Worm (Caenorhabditis elegans): ENCODE measurements around the gene Y53G8B.2.

Gene Y53G8B.2

DNA sequence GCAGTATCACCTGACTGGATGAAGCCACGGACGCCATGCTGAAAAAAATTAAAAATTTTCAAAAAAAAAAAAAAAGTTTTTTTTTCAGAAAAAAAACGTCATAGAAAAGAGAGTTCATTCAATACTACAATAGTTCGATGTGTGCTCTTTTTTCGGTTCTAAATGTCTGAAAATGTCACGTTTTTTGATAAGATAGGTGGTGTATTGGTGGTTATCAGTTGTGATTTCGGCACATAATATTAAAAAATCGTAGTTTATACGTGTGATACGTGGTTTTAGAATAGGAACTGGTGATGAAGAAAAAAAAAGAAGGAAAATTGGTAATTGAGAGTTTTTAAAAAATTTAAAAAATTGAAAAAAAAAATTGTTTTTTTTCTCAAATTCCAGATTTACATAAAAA lies 13.2 kb upstream of the Y53G8B.2 start (continued):
- no peak for TF ChIP-seq mxl-2 (GFP tag; conservative IDR thresholded peaks at IDR 0.05)
- TF ChIP-seq sdz-12 (GFP tag; optimal IDR thresholded peaks at IDR 0.05), result no peak
- TF ChIP-seq ZK337.2 (GFP tag; IDR thresholded peaks at IDR 0.05), result no peak
- TF ChIP-seq madf-9 (GFP tag; conservative IDR thresholded peaks at IDR 0.05), result no peak
- TF ChIP-seq hlh-30 (tag; optimal IDR thresholded peaks at IDR 0.05; ENCODE audit: insufficient read depth), result peak; percentile 13
- peak; percentile 99 for TF ChIP-seq pqm-1 (tag; optimal IDR thresholded peaks at IDR 0.05)
- TF ChIP-seq set-16 (GFP tag; IDR thresholded peaks at IDR 0.05), result no peak
- peak; percentile 62 for TF ChIP-seq hlh-11 (tag; optimal IDR thresholded peaks at IDR 0.05)
- TF ChIP-seq daf-16 (GFP tag; optimal IDR thresholded peaks at IDR 0.05), result no peak
- TF ChIP-seq daf-16 (tag; optimal IDR thresholded peaks at IDR 0.05), result peak; percentile 57
- peak; percentile 98 for TF ChIP-seq nhr-28 (tag; optimal IDR thresholded peaks at IDR 0.05)
- TF ChIP-seq mes-2 (tag; optimal IDR thresholded peaks at IDR 0.05; ENCODE audit: poor library complexity, severe bottlenecking), result no peak
- no peak for TF ChIP-seq mdt-29 (GFP tag; IDR thresholded peaks at IDR 0.05)
- no peak for TF ChIP-seq zfp-2 (tag; optimal IDR thresholded peaks at IDR 0.05)
- no peak for TF ChIP-seq ceh-44 (GFP tag; IDR thresholded peaks at IDR 0.05)
- TF ChIP-seq nhr-237 (tag; optimal IDR thresholded peaks at IDR 0.05), result no peak
- no peak for TF ChIP-seq lim-7 (GFP tag; IDR thresholded peaks at IDR 0.05)
- peak in 1 of 2 experiments; percentile 81 for TF ChIP-seq hif-1 (tag; optimal IDR thresholded peaks at IDR 0.05)
- no peak for TF ChIP-seq unc-62 (GFP tag; optimal IDR thresholded peaks at IDR 0.05 in 1 of 2)
- no peak for TF ChIP-seq unc-62 (tag; optimal IDR thresholded peaks at IDR 0.05)
- no peak for TF ChIP-seq R02D3.7 (tag; optimal IDR thresholded peaks at IDR 0.05)
- no peak for TF ChIP-seq daf-12 (tag; optimal IDR thresholded peaks at IDR 0.05)
- no peak for TF ChIP-seq saeg-2 (GFP tag; IDR thresholded peaks at IDR 0.05)
- no peak for TF ChIP-seq F49E8.2 (tag; optimal IDR thresholded peaks at IDR 0.05; ENCODE audit: borderline replicate concordance)
- TF ChIP-seq unc-39 (tag; optimal IDR thresholded peaks at IDR 0.05), result no peak
- TF ChIP-seq dve-1 (tag; optimal IDR thresholded peaks at IDR 0.05; ENCODE audit: insufficient read depth), result peak; percentile 80
- peak in 1 of 2 experiments; percentile 56 for TF ChIP-seq mdl-1 (tag; optimal IDR thresholded peaks at IDR 0.05)

- TF ChIP-seq Y75B8A.6 (GFP tag; IDR thresholded peaks at IDR 0.05), result no peak
- TF ChIP-seq zag-1 (tag; optimal IDR thresholded peaks at IDR 0.05), result no peak
- TF ChIP-seq hif-1 (tag; optimal IDR thresholded peaks at IDR 0.05), result no peak
- TF ChIP-seq zip-11 (GFP tag; IDR thresholded peaks at IDR 0.05), result no peak
- peak; percentile 27 for TF ChIP-seq ceh-28 (tag; optimal IDR thresholded peaks at IDR 0.05)
- no peak for TF ChIP-seq rbr-2 (tag; optimal IDR thresholded peaks at IDR 0.05)
- TF ChIP-seq lin-29 (GFP tag; IDR thresholded peaks at IDR 0.05), result no peak
- no peak for TF ChIP-seq ceh-82 (tag; optimal IDR thresholded peaks at IDR 0.05)
Measured at ce11 chrIII:3112616-3113015, 8.9 kb upstream of the Y53G8B.2 start.

DNA sequence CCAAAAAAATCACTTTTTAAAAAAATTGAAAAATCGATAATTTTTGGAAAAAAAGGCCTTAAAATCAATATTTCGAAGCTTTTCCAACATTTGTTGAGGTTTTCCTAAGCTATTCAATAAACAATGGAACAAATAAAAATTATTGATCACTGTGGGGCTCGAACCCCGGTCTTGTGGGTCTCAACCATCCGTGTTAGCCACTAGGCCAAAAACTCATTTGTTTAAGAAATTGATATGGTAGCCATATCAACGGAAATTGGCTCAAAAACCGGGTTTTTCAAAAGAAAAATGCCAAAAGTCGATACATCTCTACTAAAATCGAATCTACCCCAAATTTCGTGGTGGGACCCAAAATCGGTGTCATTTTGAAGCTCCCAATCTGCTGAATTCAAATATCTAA lies 8.2 kb upstream of the Y53G8B.2 start:
- TF ChIP-seq F26F4.8 (GFP tag; conservative IDR thresholded peaks at IDR 0.05) (0 out of 2 replicates have a peak, but pooled peaks have one; percentile 49), nhr-48 (tag; optimal IDR thresholded peaks at IDR 0.05) (peak; percentile 22), lin-13 (GFP tag; optimal IDR thresholded peaks at IDR 0.05) (peak; percentile 13), hmg-1.1 (GFP tag; IDR thresholded peaks at IDR 0.05) (peak; percentile 37; the same call in 1 of the 2 replicates), egl-43 (GFP tag; IDR thresholded peaks at IDR 0.05) (0 out of 2 replicates have a peak, but pooled peaks have one; percentile 20), spr-3 (GFP tag; optimal IDR thresholded peaks at IDR 0.05) (no peak), madf-5 (GFP tag; IDR thresholded peaks at IDR 0.05) (0 out of 4 replicates have a peak, but pooled peaks of 1 of the 2 experiments have one; percentile 7), Y48G9A.11 (GFP tag; IDR thresholded peaks at IDR 0.05) (peak; percentile 39; the same call in 1 of the 2 replicates), daf-16 (GFP tag; optimal IDR thresholded peaks at IDR 0.05) (no peak), daf-16 (tag; optimal IDR thresholded peaks at IDR 0.05) (peak; percentile 25), dve-1 (tag; optimal IDR thresholded peaks at IDR 0.05; ENCODE audit: insufficient read depth) (peak; percentile 31), duxl-1 (tag; optimal IDR thresholded peaks at IDR 0.05; ENCODE audit: poor library complexity) (no peak), mes-2 (tag; optimal IDR thresholded peaks at IDR 0.05; ENCODE audit: poor library complexity, severe bottlenecking) (peak; percentile 30), T26A8.4 (GFP tag; IDR thresholded peaks at IDR 0.05) (peak; percentile 46; the same call in 1 of the 2 replicates), F10B5.3 (tag; optimal IDR thresholded peaks at IDR 0.05) (peak; percentile 15), arid-1 (GFP tag; conservative IDR thresholded peaks at IDR 0.05) (0 out of 2 replicates have a peak, but pooled peaks have one; percentile 27), vab-7 (GFP tag; IDR thresholded peaks at IDR 0.05) (peak; percentile 66; the same call in 1 of the 2 replicates), snpc-1.2 (GFP tag; IDR thresholded peaks at IDR 0.05) (0 out of 2 replicates have a peak, but pooled peaks have one; percentile 39), set-16 (GFP tag; IDR thresholded peaks at IDR 0.05) (no peak), lim-7 (GFP tag; IDR thresholded peaks at IDR 0.05) (peak; percentile 75; the same call in 1 of the 2 replicates)
